Worm (Caenorhabditis elegans) whole organism, early embryonic: ENCODE results near the gene npr-19.

Source experiments
- B0310.2 ChIP-seq: sonication (generic microtip); optimal IDR thresholded peaks from 2 replicates; lab custom pipeline; 2016; ENCODE audit warnings: mild to moderate bottlenecking, missing genetic modification characterization, missing compliant biosample characterization
- ama-1 ChIP-seq: fragments of 150-350 bp; optimal IDR thresholded peaks from 2 replicates; lab custom pipeline; 2014
- ceh-36 ChIP-seq: sonication (generic microtip); optimal IDR thresholded peaks from 2 replicates; lab custom pipeline; 2016; ENCODE audit warnings: missing genetic modification characterization, inconsistent platforms, missing compliant biosample characterization
- flt-1 ChIP-seq: fragments of 200-800 bp; sonication (Bioruptor generic); IDR thresholded peaks from 2 replicates; pipeline ENCODE4 v1.3.6; 2022; ENCODE audit warnings: missing genetic modification characterization, missing compliant biosample characterization
- hmg-4 ChIP-seq: fragments of 200-800 bp; sonication (Bioruptor generic); optimal IDR thresholded peaks from 2 replicates; lab custom pipeline; 2018; ENCODE audit warnings: mild to moderate bottlenecking, missing genetic modification characterization, missing compliant biosample characterization
- tbx-11 ChIP-seq: fragments of 200-800 bp; sonication (Bioruptor generic); IDR thresholded peaks from 2 replicates; pipeline ENCODE4 v1.3.6; 2022; ENCODE audit warnings: missing genetic modification characterization, missing compliant biosample characterization

DNA sequence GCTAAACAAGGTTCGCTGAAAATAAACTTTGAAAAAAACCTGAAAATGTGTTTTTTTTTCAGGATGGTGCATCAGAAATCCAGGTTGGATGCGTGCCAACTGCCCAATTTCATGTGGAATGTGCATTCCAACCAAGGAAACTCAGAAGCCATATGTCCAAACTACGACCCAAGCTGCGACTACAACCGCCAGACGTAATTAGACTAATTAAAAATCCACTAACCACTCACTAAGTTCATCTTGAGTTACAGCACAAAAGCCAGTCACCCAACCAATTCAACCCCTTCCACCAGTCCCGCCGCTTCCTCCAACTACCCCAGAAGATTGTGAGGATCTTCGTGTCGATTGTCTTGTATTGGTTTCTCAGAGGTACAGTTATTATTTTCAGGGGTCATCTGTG is 43.8 kb upstream of the npr-19 start:
- TF ChIP-seq ama-1 (lab: Kevin White, UChicago): no peak
- no peak for TF ChIP-seq ceh-36 (tag; lab: Kevin White, UChicago)
- TF ChIP-seq hmg-4 (GFP tag; lab: Kevin White, UChicago): no peak
- no peak for TF ChIP-seq B0310.2 (tag; lab: Kevin White, UChicago)
- no peak for TF ChIP-seq flt-1 (GFP tag; lab: Robert Waterston, UW)
- no peak for TF ChIP-seq tbx-11 (GFP tag; lab: Robert Waterston, UW)
